Fruit fly (Drosophila melanogaster) whole organism, larva: ENCODE data around the gene Myo10A.
"Not testable (repeated sequence)": the region's sequence is repeated elsewhere in the genome, so short reads cannot be mapped to it uniquely, and the experiment has no call there.

Experiments
- noc ChIP-seq: fragments of 200-800 bp; sonication (Bioruptor generic); optimal IDR thresholded peaks from 3 replicates; lab custom pipeline; 2019; ENCODE audit warnings: missing biosample characterization, mild to moderate bottlenecking, missing genetic modification characterization, moderate library complexity

The Myo10A gene

dm6 chrX:10923711-10924281, 6.8 kb upstream of the Myo10A start, which contains the start of gene v:
Gene v, plus strand, starts transcription at chrX:10923972.
- no peak for TF ChIP-seq noc (tag; lab: Kevin White, UChicago)

DNA sequence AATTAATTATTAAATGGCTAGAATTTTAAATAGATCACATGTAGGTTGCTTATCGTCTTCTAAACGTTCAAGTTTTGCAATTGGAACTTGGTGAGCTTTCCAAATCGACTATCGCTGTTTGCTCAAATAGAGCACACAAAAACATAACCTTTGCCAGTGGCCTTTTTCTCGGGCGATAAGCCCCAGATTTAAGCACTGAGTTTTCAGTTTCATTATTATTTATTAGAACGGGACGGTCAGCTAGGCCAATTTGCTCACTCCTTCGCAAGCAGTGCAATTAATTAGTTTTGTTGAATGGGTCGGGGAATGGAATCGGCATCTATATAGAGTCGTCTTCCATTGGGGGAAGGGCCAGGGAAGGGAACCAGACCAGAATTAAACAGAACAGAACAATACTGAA, 4.4 kb upstream of the Myo10A start:
- TF ChIP-seq noc (tag; lab: Kevin White, UChicago): peak; percentile 33

dm6 chrX:10927110-10927509, 3.5 kb upstream of the Myo10A start, which contains the start of gene CG2145:
Gene CG2145, plus strand, starts transcription at chrX:10927399.
- peak; percentile 27 for TF ChIP-seq noc (tag; lab: Kevin White, UChicago)

dm6 chrX:10929613-10930012, 1.0 kb upstream of the Myo10A start:
- no peak for TF ChIP-seq noc (tag; lab: Kevin White, UChicago)

DNA sequence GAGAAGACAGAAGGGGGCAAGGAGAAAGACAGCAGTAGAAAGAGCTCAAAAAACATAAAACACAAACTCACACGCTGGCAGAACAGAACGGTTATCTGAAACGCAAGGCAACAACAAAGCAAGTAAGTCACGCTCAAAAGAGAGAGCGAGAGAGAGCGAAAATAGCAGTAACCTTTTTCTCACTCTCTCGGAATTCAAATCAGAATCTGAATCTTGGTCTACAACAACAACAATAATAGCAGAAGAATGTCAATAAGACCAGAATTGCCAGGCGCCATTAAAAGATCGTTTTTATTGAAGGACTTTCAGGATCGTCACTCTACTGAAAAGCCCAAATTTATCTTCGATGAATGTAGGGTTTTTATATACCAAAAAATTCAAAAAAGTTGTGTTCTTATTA, 610 bp downstream of the Myo10A start:
- TF ChIP-seq noc (tag; lab: Kevin White, UChicago): no peak

DNA sequence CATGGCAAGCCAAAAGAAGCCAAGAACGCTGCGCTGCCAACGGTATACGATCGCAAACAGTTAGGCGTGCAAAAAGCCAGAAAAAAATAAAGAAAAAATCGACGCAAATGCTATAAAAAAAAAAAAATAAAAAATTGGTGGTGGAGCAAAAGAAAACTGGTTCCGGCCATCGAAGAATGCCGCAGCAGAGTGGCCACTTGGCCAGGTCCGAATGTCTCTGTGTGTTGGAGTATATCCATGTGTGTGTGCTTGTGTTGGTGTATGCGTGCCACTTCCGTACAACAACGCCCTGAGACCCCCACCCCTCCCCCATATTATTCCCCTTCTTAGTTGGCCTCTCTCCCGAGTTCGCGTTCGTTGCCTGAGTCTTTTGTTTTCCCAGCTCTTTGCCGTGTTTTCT, 1.7 kb downstream of the Myo10A start:
- TF ChIP-seq noc (tag; lab: Kevin White, UChicago): no peak

DNA sequence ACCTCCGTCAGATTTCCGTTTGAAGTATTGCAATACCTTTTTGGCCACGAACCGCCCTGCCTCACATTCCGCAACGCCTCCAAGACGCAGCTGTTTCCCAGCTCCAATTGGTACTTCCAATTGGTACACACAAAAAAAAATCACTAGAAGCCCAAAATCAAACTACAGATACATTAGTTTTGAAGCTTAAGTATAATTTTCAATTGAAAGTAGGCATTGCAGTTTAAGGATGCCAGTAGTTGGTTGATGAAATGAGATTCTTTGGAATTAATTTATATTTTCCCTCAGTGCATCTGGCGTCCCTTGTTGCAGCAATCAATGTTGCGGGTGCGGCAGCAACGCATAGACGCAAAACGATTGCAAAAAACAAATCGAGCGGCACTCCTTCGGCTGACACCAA, 3.1 kb downstream of the Myo10A start:
- TF ChIP-seq noc (tag; lab: Kevin White, UChicago): no peak

DNA sequence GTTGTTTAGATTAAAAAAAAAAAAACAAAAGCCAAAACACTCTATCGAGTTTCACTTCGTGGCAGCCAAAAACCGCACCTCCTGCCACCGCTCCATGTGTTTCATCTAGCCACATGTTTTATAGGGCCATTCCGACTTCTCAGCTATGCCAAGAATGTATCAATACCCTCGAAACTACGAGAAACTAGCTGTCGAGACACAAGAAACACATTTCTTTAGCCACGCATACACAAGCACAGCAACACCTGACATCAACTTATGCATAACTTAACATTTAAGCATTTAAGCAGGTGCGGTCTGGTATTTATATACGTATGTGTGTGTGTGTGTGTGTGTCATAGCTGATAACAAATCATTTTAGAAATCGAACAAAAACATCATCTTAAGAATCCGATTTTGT, 4.9 kb downstream of the Myo10A start:
- TF ChIP-seq noc (tag; lab: Kevin White, UChicago): no peak

DNA sequence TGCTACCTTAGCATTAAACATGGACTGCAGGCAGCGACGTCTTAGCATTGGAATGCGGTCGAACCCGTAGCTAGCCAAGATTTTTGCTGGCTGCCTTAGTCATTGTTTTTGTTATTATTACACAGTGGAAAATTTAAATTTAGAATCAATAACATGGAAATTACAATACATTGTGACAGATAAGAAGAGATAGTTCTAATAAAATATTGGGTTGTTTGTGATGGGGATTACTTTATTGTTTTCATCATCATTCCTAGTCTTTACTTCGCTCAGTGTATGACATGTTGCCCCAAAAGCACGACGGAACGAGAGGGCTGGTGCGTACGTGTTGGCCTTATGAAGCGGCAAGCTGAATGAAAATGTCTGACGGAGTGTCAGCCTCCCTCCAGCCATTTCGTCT, 6.0 kb downstream of the Myo10A start:
- peak; percentile 77 for TF ChIP-seq noc (tag; lab: Kevin White, UChicago)

DNA sequence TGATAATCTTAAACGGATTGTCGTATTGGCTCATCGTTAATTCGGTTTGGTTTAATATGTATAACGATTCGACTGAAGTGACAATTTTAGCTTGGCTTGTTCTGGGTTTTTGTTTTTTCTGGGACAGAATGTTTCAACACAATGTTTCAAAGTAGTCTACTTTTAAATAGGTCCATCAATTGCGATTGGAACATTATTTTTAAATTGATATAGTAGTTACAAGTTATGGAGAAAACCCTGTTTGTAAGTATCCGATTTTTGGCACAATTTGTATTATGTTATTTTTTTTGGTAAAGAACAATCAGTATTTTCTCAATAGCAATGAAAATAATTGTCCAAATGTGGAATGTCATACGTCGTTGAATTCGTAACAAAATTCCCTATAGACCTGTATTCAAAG, 20.3 kb downstream of the Myo10A start, which contains the start of gene Rab9Fa:
Gene Rab9Fa, minus strand, starts transcription at position 101 of the 400 bp plus-strand sequence.
- not testable (repeated sequence) for TF ChIP-seq noc (tag; lab: Kevin White, UChicago)

DNA sequence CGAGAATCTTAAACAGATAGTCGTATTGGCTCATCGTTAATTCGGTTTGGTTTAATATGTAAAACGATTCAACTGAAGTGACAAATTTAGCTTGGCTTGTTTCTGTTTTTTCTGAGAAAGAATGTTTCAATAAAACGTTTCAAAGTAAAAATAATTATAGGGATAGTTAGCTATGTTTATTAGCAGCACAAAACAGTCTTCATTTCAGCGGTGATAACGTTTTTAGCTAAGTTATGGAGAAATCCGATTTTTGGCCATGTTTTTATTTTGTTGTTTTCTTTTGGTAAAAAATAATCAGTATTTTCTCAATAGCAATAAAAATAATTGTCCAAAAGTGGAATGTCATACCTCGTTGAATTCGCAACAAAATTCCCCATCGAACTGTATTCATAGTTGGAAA, 21.7 kb downstream of the Myo10A start, which contains the start of gene Rab9Fb:
Gene Rab9Fb, minus strand, starts transcription at position 101 of the 400 bp plus-strand sequence.
- TF ChIP-seq noc (tag; lab: Kevin White, UChicago): no peak

DNA sequence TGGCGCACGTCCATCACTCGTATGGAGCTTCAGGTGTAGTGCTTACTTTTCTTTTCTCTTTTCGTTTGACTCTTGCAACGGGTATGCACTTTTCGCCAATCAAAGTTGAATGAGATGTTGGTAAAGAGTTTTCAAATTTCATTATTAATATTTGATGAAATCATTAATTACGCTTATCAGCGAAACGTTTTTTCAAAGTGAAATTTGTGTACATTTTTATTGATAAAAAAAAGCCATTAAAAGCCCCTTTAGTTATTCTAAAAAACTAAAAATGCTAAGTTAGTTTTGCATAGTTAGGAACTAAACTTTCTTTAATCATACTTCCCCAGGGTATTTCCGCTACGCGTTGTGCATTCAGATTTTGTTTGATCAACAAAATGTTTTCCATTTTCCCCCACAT, 22.6 kb downstream of the Myo10A start:
- TF ChIP-seq noc (tag; lab: Kevin White, UChicago): no peak

DNA sequence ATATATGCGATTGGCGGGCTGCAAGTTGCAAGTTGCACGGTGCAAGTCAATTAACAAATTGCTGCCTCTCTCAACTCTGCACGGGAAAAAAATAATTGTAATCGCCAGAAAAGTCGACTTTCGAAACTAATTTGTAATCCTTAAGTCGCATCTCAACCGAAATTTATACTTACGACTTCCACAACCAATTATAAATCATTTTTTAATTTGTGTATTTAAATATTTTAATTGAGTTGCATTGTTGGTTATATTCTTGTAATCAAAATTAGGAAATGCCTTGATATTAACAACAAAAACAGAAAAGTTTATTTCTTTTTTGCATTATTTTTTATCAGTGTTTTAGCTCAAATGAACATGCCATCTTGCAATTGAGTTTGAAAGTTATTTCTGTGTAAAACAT, 29.3 kb downstream of the Myo10A start:
- no peak for TF ChIP-seq noc (tag; lab: Kevin White, UChicago)

DNA sequence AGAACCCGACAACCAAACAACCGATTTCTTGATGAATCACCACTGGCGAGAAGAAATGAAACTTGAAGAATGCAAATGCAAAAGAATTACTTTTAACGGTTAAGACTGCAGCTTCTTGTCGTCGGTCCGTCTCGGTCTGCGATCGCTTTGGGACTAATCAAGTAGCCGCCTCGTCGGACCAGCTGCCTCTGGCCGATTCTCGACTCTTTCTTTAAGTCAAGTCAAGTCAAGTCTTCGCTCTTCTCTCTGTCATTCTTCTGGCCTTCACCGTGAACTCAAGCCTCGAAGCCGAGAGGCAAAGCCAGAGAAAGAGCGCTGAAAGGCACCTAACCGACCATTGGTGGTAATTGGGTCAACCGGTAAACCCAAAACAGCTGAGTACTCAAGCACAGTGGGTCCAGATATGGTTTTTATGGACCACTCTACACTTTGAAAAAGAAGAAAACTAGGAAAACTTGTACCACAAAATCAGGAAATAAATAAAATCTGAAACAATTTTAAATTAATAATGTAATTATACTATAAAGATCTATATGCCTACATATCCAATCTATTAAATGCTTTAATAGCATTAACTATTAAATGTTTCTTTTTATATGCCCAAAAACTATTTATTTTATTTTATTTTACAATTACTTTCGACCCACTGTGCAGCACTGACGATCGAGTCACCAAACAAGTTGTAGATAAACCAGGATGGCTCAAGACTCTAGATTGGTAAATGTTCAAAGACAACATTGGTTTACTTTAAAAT, 36.5 kb downstream of the Myo10A start, which contains the start of gene C901:
Gene C901, minus strand, starts transcription at position 157 of the 754 bp plus-strand sequence.
- TF ChIP-seq noc (tag; lab: Kevin White, UChicago): no peak
